Fruit fly (Drosophila melanogaster) whole organism, pupa: ENCODE results near the gene Ag5r.

ENCODE experiments used
- CG10348 ChIP-seq: fragments of 200-800 bp; sonication (Bioruptor generic); IDR thresholded peaks from 2 replicates; pipeline ENCODE4 v1.3.6; 2022; ENCODE audit warnings: missing biosample characterization, missing genetic modification characterization
- CG12605 ChIP-seq: fragments of 200-800 bp; sonication (Bioruptor generic); IDR thresholded peaks from 2 replicates; pipeline ENCODE4 v1.3.6; 2022; ENCODE audit warnings: missing biosample characterization, missing genetic modification characterization
- CG13204 ChIP-seq: fragments of 200-800 bp; sonication (Bioruptor generic); optimal IDR thresholded peaks from 2 replicates; lab custom pipeline; 2018; ENCODE audit warnings: missing biosample characterization, mild to moderate bottlenecking, missing genetic modification characterization, moderate library complexity
- CG14655 ChIP-seq: fragments of 200-800 bp; sonication (Bioruptor generic); optimal IDR thresholded peaks from 3 replicates; lab custom pipeline; 2017; ENCODE audit warnings: mild to moderate bottlenecking, missing biosample characterization, missing genetic modification reagents, missing genetic modification characterization
- CG15710 ChIP-seq: fragments of 200-800 bp; sonication (Bioruptor generic); optimal IDR thresholded peaks from 2 replicates; lab custom pipeline; 2018; ENCODE audit warnings: missing biosample characterization, mild to moderate bottlenecking, missing genetic modification characterization, moderate library complexity
- CG17806 ChIP-seq: fragments of 200-800 bp; sonication (Bioruptor generic); optimal IDR thresholded peaks from 2 replicates; lab custom pipeline; 2018; ENCODE audit warnings: missing biosample characterization, mild to moderate bottlenecking, missing genetic modification characterization, moderate library complexity
- CG32121 ChIP-seq: fragments of 200-800 bp; sonication (Bioruptor generic); IDR thresholded peaks from 2 replicates; pipeline ENCODE4 v1.3.6; 2022; ENCODE audit warnings: missing biosample characterization, missing genetic modification characterization
- CG34367 ChIP-seq: fragments of 200-800 bp; sonication (Bioruptor generic); optimal IDR thresholded peaks from 2 replicates; lab custom pipeline; 2018; ENCODE audit warnings: missing biosample characterization, mild to moderate bottlenecking, missing genetic modification characterization
- CG4496 ChIP-seq: fragments of 200-800 bp; sonication (Bioruptor generic); IDR thresholded peaks from 3 replicates; pipeline ENCODE4 v1.3.6; 2022; ENCODE audit warnings: missing biosample characterization, missing genetic modification characterization
- CG8159 ChIP-seq: fragments of 200-800 bp; sonication (Bioruptor generic); optimal IDR thresholded peaks from 3 replicates; lab custom pipeline; 2018; ENCODE audit warnings: missing biosample characterization, mild to moderate bottlenecking, missing genetic modification characterization, moderate library complexity
- CG8301 ChIP-seq: fragments of 200-800 bp; sonication (Bioruptor generic); optimal IDR thresholded peaks from 2 replicates; lab custom pipeline; 2018; ENCODE audit warnings: missing biosample characterization, mild to moderate bottlenecking, missing genetic modification characterization
- CG9948 ChIP-seq: fragments of 200-800 bp; sonication (Bioruptor generic); optimal IDR thresholded peaks from 2 replicates; lab custom pipeline; 2018; ENCODE audit warnings: missing biosample characterization, mild to moderate bottlenecking, missing genetic modification characterization, moderate library complexity
- D1 ChIP-seq: fragments of 200-800 bp; sonication (Bioruptor generic); optimal IDR thresholded peaks from 2 replicates; lab custom pipeline; 2018; ENCODE audit warnings: missing biosample characterization, mild to moderate bottlenecking, missing genetic modification characterization, moderate library complexity
- EcR ChIP-seq: fragments of 200-800 bp; sonication (Bioruptor generic); optimal IDR thresholded peaks from 3 replicates; lab custom pipeline; 2019; ENCODE audit warnings: missing biosample characterization, missing genetic modification characterization, mild to moderate bottlenecking, moderate library complexity, missing genetic modification reagents
- Ets98B ChIP-seq: fragments of 200-800 bp; sonication (Bioruptor generic); IDR thresholded peaks from 2 replicates; pipeline ENCODE4 v1.3.6; 2022; ENCODE audit warnings: missing biosample characterization, missing genetic modification characterization
- Pif1A ChIP-seq: fragments of 200-800 bp; sonication (Bioruptor generic); optimal IDR thresholded peaks from 3 replicates; lab custom pipeline; 2016; ENCODE audit warnings: missing biosample characterization, missing genetic modification characterization
- Pif1B ChIP-seq: fragments of 200-800 bp; sonication (Bioruptor generic); optimal IDR thresholded peaks from 3 replicates; lab custom pipeline; 2016; ENCODE audit warnings: missing biosample characterization, missing genetic modification characterization
- Snoo ChIP-seq: fragments of 200-800 bp; sonication (Bioruptor generic); optimal IDR thresholded peaks from 3 replicates; lab custom pipeline; 2017; ENCODE audit warnings: missing biosample characterization, mild to moderate bottlenecking, missing genetic modification characterization, inconsistent platforms
- fd96Ca ChIP-seq: fragments of 200-800 bp; sonication (Bioruptor generic); IDR thresholded peaks from 3 replicates; pipeline ENCODE4 v1.3.6; 2022; ENCODE audit warnings: missing biosample characterization, missing genetic modification characterization
- gl ChIP-seq: fragments of 200-800 bp; sonication (Bioruptor generic); optimal IDR thresholded peaks from 2 replicates; lab custom pipeline; 2018; ENCODE audit warnings: missing biosample characterization, mild to moderate bottlenecking, missing genetic modification characterization
- rn ChIP-seq: fragments of 200-800 bp; sonication (Bioruptor generic); IDR thresholded peaks from 2 replicates; pipeline ENCODE4 v1.3.6; 2022; ENCODE audit warnings: missing biosample characterization, missing genetic modification characterization

Gene Ag5r

dm6 chrX:14786451-14786850 lies at the start of gene Ag5r:
Gene Ag5r (minus strand): TSS chrX:14786551.
- no peak for TF ChIP-seq CG4496 (GFP tag; lab: Robert Waterston, UW)
- TF ChIP-seq EcR: no peak
- no peak for TF ChIP-seq CG15710 (tag; lab: Kevin White, UChicago)
- TF ChIP-seq CG13204 (GFP tag; lab: Kevin White, UChicago): no peak
- no peak for TF ChIP-seq CG12605 (GFP tag; lab: Robert Waterston, UW)
- TF ChIP-seq Pif1A: no peak
- TF ChIP-seq CG8301 (tag; lab: Kevin White, UChicago): no peak
- TF ChIP-seq gl (tag; lab: Kevin White, UChicago): no peak
- TF ChIP-seq CG14655 (GFP tag; lab: Kevin White, UChicago): no peak
- no peak for TF ChIP-seq CG8159 (tag; lab: Kevin White, UChicago)
- no peak for TF ChIP-seq Snoo

dm6 chrX:14832562-14833303 lies 46.4 kb upstream of the Ag5r start, which contains the start of gene CG14411:
Gene CG14411 (plus strand): TSS chrX:14832647.
- TF ChIP-seq CG17806 (tag; lab: Kevin White, UChicago) (no peak), CG13204 (GFP tag; lab: Kevin White, UChicago) (peak; percentile 61), EcR (peak; percentile 28)

dm6 chrX:14831713-14832561 lies 45.6 kb upstream of the Ag5r start, which contains the start of gene CG14408:
Gene CG14408 (minus strand): TSS chrX:14832033.
- no peak for TF ChIP-seq CG13204 (GFP tag; lab: Kevin White, UChicago)
- no peak for TF ChIP-seq Pif1A
- TF ChIP-seq CG17806 (tag; lab: Kevin White, UChicago): no peak
- no peak for TF ChIP-seq CG32121 (GFP tag; lab: Robert Waterston, UW)
- TF ChIP-seq rn: no peak
- TF ChIP-seq fd96Ca (GFP tag; lab: Robert Waterston, UW): no peak
- TF ChIP-seq EcR: no peak
- TF ChIP-seq CG12605 (GFP tag; lab: Robert Waterston, UW): no peak; the same call in 1 of the 2 replicates
- no peak for TF ChIP-seq gl (tag; lab: Kevin White, UChicago)
- TF ChIP-seq D1: no peak
- no peak for TF ChIP-seq Snoo
- TF ChIP-seq Pif1B (GFP tag; lab: Kevin White, UChicago): no peak
- no peak for TF ChIP-seq CG34367 (tag; lab: Kevin White, UChicago)
- TF ChIP-seq CG8301 (tag; lab: Kevin White, UChicago): no peak
- TF ChIP-seq CG8159 (tag; lab: Kevin White, UChicago): no peak
- TF ChIP-seq CG10348 (GFP tag; lab: Robert Waterston, UW): no peak
- no peak for TF ChIP-seq CG4496 (GFP tag; lab: Robert Waterston, UW)
- no peak for TF ChIP-seq Ets98B (GFP tag; lab: Robert Waterston, UW)

- TF ChIP-seq CG14655 (GFP tag; lab: Kevin White, UChicago): no peak
Measured at dm6 chrX:14827643-14828042, 41.3 kb upstream of the Ag5r start.

- TF ChIP-seq Ets98B (GFP tag; lab: Robert Waterston, UW) (peak; percentile 63), D1 (no peak), CG4496 (GFP tag; lab: Robert Waterston, UW) (peak; percentile 57; the same call in 2 of the 3 replicates), CG12605 (GFP tag; lab: Robert Waterston, UW) (peak; percentile 31; the same call in 1 of the 2 replicates), Pif1A (no peak), rn (no peak), Pif1B (GFP tag; lab: Kevin White, UChicago) (peak; percentile 8), CG32121 (GFP tag; lab: Robert Waterston, UW) (0 out of 2 replicates have a peak, but pooled peaks have one; percentile 14), CG17806 (tag; lab: Kevin White, UChicago) (no peak)
Measured at dm6 chrX:14825922-14826617, 39.7 kb upstream of the Ag5r start, which contains the start of gene rut. Gene rut (minus strand): TSS chrX:14826073.

- TF ChIP-seq D1 (no peak), Snoo (no peak), fd96Ca (GFP tag; lab: Robert Waterston, UW) (no peak), gl (tag; lab: Kevin White, UChicago) (no peak), CG17806 (tag; lab: Kevin White, UChicago) (no peak), EcR (no peak), CG10348 (GFP tag; lab: Robert Waterston, UW) (no peak), CG13204 (GFP tag; lab: Kevin White, UChicago) (no peak), rn (no peak), CG4496 (GFP tag; lab: Robert Waterston, UW) (no peak), Pif1A (no peak), CG34367 (tag; lab: Kevin White, UChicago) (no peak), CG12605 (GFP tag; lab: Robert Waterston, UW) (no peak), CG9948 (tag; lab: Kevin White, UChicago) (no peak), Ets98B (GFP tag; lab: Robert Waterston, UW) (no peak), CG8159 (tag; lab: Kevin White, UChicago) (no peak), Pif1B (GFP tag; lab: Kevin White, UChicago) (no peak), CG8301 (tag; lab: Kevin White, UChicago) (no peak), CG15710 (tag; lab: Kevin White, UChicago) (no peak), CG14655 (GFP tag; lab: Kevin White, UChicago) (no peak)
Measured at dm6 chrX:14825470-14825787, 39.1 kb upstream of the Ag5r start.
